Fruit fly (Drosophila melanogaster): ENCODE measurements around the gene Vps2.

DNA sequence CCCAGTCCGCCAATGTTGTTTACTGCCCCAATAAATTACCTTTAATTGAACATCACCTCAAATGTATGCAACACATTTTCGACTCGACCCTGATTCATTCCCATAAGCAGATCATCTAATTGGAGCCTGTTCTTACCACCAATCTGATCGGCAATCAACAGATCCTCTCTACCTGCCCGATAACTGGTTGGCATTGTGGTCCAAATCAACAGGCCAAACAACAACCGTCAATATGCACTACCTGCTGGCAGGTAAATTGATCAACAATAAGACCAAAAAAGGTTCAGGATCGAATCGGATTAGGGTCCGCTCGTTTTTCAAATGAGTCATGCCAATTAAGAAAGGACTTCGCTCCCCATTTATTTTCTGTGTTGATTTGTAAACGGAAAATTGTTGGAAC is 29.4 kb upstream of the Vps2 start:
- TF ChIP-seq psq (optimal IDR thresholded peaks at IDR 0.05): no peak
- no peak for TF ChIP-seq Dll (optimal IDR thresholded peaks at IDR 0.05)
- no peak for TF ChIP-seq CG8478 (optimal IDR thresholded peaks at IDR 0.05)
